Fruit fly (Drosophila melanogaster) whole organism, embryonic: Measurements from ENCODE around the gene CG3651.

Source experiments
- ATbp ChIP-seq: fragments of 200-800 bp; sonication (Bioruptor generic); optimal IDR thresholded peaks from 2 replicates; lab custom pipeline; 2017; ENCODE audit warnings: missing biosample characterization, mild to moderate bottlenecking, missing genetic modification characterization, missing genetic modification reagents
- CG1024 ChIP-seq: fragments of 200-800 bp; sonication (Bioruptor generic); IDR thresholded peaks from 2 replicates; pipeline ENCODE4 v1.3.6; 2022; ENCODE audit warnings: missing biosample characterization, missing genetic modification characterization
- CG10543 ChIP-seq: fragments of 200-800 bp; sonication (Bioruptor generic); optimal IDR thresholded peaks from 3 replicates; lab custom pipeline; 2017; ENCODE audit warnings: missing biosample characterization, mild to moderate bottlenecking, missing genetic modification characterization, moderate library complexity
- CG12219 ChIP-seq: fragments of 200-800 bp; sonication (Bioruptor generic); optimal IDR thresholded peaks from 3 replicates; lab custom pipeline; 2018; ENCODE audit warnings: missing biosample characterization, mild to moderate bottlenecking, missing genetic modification characterization
- CG12236 ChIP-seq: fragments of 200-800 bp; sonication (Bioruptor generic); optimal IDR thresholded peaks from 2 replicates; lab custom pipeline; 2016; ENCODE audit warnings: missing biosample characterization, missing genetic modification characterization
- CG13424 ChIP-seq: fragments of 200-800 bp; sonication (Bioruptor generic); optimal IDR thresholded peaks from 2 replicates; lab custom pipeline; 2019; ENCODE audit warnings: missing biosample characterization, mild to moderate bottlenecking, missing genetic modification characterization, moderate library complexity
- CG13894 ChIP-seq: fragments of 200-800 bp; sonication (Bioruptor generic); optimal IDR thresholded peaks from 3 replicates; lab custom pipeline; 2018; ENCODE audit warnings: missing biosample characterization, mild to moderate bottlenecking, missing genetic modification characterization, moderate library complexity
- CG14050 ChIP-seq: fragments of 200-800 bp; sonication (Bioruptor generic); IDR thresholded peaks from 3 replicates; pipeline ENCODE4 v1.3.6; 2022; ENCODE audit warnings: missing biosample characterization, missing genetic modification characterization
- CG14965 ChIP-seq: fragments of 200-800 bp; sonication (Bioruptor generic); optimal IDR thresholded peaks from 2 replicates; lab custom pipeline; 2016; ENCODE audit warnings: missing biosample characterization, missing genetic modification characterization, borderline replicate concordance
- CG15011 ChIP-seq: fragments of 200-800 bp; sonication (Bioruptor generic); optimal IDR thresholded peaks from 3 replicates; lab custom pipeline; 2018; ENCODE audit warnings: missing biosample characterization, mild to moderate bottlenecking, missing genetic modification characterization
- CG15073 ChIP-seq: fragments of 200-800 bp; sonication (Bioruptor generic); optimal IDR thresholded peaks from 2 replicates; lab custom pipeline; 2016; ENCODE audit warnings: missing biosample characterization, missing genetic modification characterization
- CG15479 ChIP-seq: fragments of 200-800 bp; sonication (Bioruptor generic); optimal IDR thresholded peaks from 3 replicates; lab custom pipeline; 2019; ENCODE audit warnings: missing biosample characterization, mild to moderate bottlenecking, missing genetic modification characterization, moderate library complexity
- CG1792 ChIP-seq: fragments of 200-800 bp; sonication (Bioruptor generic); optimal IDR thresholded peaks from 2 replicates; lab custom pipeline; 2016; ENCODE audit warnings: missing biosample characterization, missing genetic modification characterization
- CG2129 ChIP-seq: fragments of 200-800 bp; sonication (Bioruptor generic); IDR thresholded peaks from 2 replicates; pipeline ENCODE4 v1.3.6; 2022; ENCODE audit warnings: missing biosample characterization, missing genetic modification characterization; ENCODE audit not compliant: partially characterized antibody
- CG2199 ChIP-seq: fragments of 200-800 bp; sonication (Bioruptor generic); IDR thresholded peaks from 3 replicates; pipeline ENCODE4 v1.3.6; 2022; ENCODE audit warnings: missing biosample characterization, missing genetic modification characterization
- CG2875 ChIP-seq: fragments of 200-800 bp; sonication (Bioruptor generic); optimal IDR thresholded peaks from 2 replicates; lab custom pipeline; 2017; ENCODE audit warnings: missing biosample characterization, mild to moderate bottlenecking, missing genetic modification characterization, missing genetic modification reagents
- CG33557 ChIP-seq: fragments of 200-800 bp; sonication (Bioruptor generic); optimal IDR thresholded peaks from 2 replicates; lab custom pipeline; 2019; ENCODE audit warnings: missing biosample characterization, mild to moderate bottlenecking, missing genetic modification characterization, moderate library complexity
- CG3838 ChIP-seq: fragments of 200-800 bp; sonication (Bioruptor generic); optimal IDR thresholded peaks from 3 replicates; lab custom pipeline; 2016; ENCODE audit warnings: missing biosample characterization, missing genetic modification characterization
- CG5245 ChIP-seq: fragments of 200-800 bp; sonication (Bioruptor generic); optimal IDR thresholded peaks from 3 replicates; lab custom pipeline; 2016; ENCODE audit warnings: missing biosample characterization, missing genetic modification characterization
- CkIIα-i1 ChIP-seq: fragments of 200-800 bp; sonication (Bioruptor generic); IDR thresholded peaks from 2 replicates; pipeline ENCODE4 v1.3.6; 2022; ENCODE audit warnings: missing biosample characterization, missing genetic modification characterization
- Deaf1 ChIP-seq: fragments of 200-800 bp; optimal IDR thresholded peaks from 3 replicates; lab custom pipeline; 2019; ENCODE audit warnings: missing biosample characterization, mild to moderate bottlenecking, missing genetic modification characterization, moderate library complexity
- GATAe ChIP-seq: fragments of 200-800 bp; sonication (Bioruptor generic); conservative IDR thresholded peaks from 2 replicates; pipeline ENCODE4 v1.3.6; 2022; ENCODE audit warnings: missing biosample characterization, missing genetic modification characterization
- H15 ChIP-seq: fragments of 200-800 bp; sonication (Bioruptor generic); IDR thresholded peaks from 3 replicates; pipeline ENCODE4 v1.3.6; 2022; ENCODE audit warnings: missing biosample characterization, missing genetic modification characterization
- Hand ChIP-seq: fragments of 200-800 bp; sonication (Bioruptor generic); optimal IDR thresholded peaks from 2 replicates; lab custom pipeline; 2017; ENCODE audit warnings: mild to moderate bottlenecking, missing biosample characterization, missing genetic modification reagents, missing genetic modification characterization
- Hmr ChIP-seq: fragments of 200-800 bp; sonication (Bioruptor generic); optimal IDR thresholded peaks from 3 replicates; lab custom pipeline; 2017; ENCODE audit warnings: mild to moderate bottlenecking, missing biosample characterization, missing genetic modification reagents, missing genetic modification characterization
- Hr3 ChIP-seq: fragments of 200-800 bp; sonication (Bioruptor generic); optimal IDR thresholded peaks from 3 replicates; lab custom pipeline; 2016; ENCODE audit warnings: missing biosample characterization, missing genetic modification characterization
- Lim3 ChIP-seq: fragments of 200-800 bp; sonication (Bioruptor generic); IDR thresholded peaks from 2 replicates; pipeline ENCODE4 v1.3.6; 2022; ENCODE audit warnings: missing biosample characterization, missing genetic modification characterization
- Lpt ChIP-seq: fragments of >200 bp; optimal IDR thresholded peaks from 2 replicates; lab custom pipeline; 2018; ENCODE audit warnings: missing biosample characterization, missing genetic modification characterization
- Xbp1 ChIP-seq: fragments of 200-800 bp; sonication (Bioruptor generic); optimal IDR thresholded peaks from 3 replicates; lab custom pipeline; 2016; ENCODE audit warnings: missing biosample characterization, mild to moderate bottlenecking, missing genetic modification characterization
- az2 ChIP-seq: fragments of 200-800 bp; sonication (Bioruptor generic); optimal IDR thresholded peaks from 3 replicates; lab custom pipeline; 2016; ENCODE audit warnings: missing biosample characterization, missing genetic modification characterization
- bab2 ChIP-seq: fragments of 200-800 bp; sonication (Bioruptor generic); optimal IDR thresholded peaks from 2 replicates; lab custom pipeline; 2016; ENCODE audit warnings: missing biosample characterization, missing genetic modification characterization
- bcd ChIP-seq: fragments of 200-800 bp; sonication (Bioruptor generic); optimal IDR thresholded peaks from 2 replicates; lab custom pipeline; 2017; ENCODE audit warnings: missing biosample characterization, mild to moderate bottlenecking, missing genetic modification characterization
- bowl ChIP-seq: fragments of 200-800 bp; sonication (Bioruptor generic); IDR thresholded peaks from 2 replicates; pipeline ENCODE4 v1.3.6; 2022; ENCODE audit warnings: missing biosample characterization, missing genetic modification characterization
- crc ChIP-seq: fragments of 200-800 bp; sonication (Bioruptor generic); optimal IDR thresholded peaks from 2 replicates; lab custom pipeline; 2016; ENCODE audit warnings: missing biosample characterization, missing genetic modification characterization
- croc ChIP-seq: fragments of 200-800 bp; sonication (Bioruptor generic); conservative IDR thresholded peaks from 3 replicates; pipeline ENCODE4 v1.3.6; 2022; ENCODE audit warnings: missing biosample characterization, missing genetic modification characterization
- danr ChIP-seq: fragments of 200-800 bp; sonication (Bioruptor generic); IDR thresholded peaks from 2 replicates; pipeline ENCODE4 v1.3.6; 2022; ENCODE audit warnings: missing biosample characterization, missing genetic modification characterization
- dimm ChIP-seq: fragments of 200-800 bp; sonication (Bioruptor generic); IDR thresholded peaks from 2 replicates; pipeline ENCODE4 v1.3.6; 2022; ENCODE audit warnings: missing biosample characterization, missing genetic modification characterization
- dmrt99B ChIP-seq: fragments of 200-800 bp; sonication (Bioruptor generic); optimal IDR thresholded peaks from 2 replicates; lab custom pipeline; 2018; ENCODE audit warnings: missing biosample characterization, mild to moderate bottlenecking, missing genetic modification characterization, moderate library complexity
- dysf ChIP-seq: fragments of 200-800 bp; sonication (Bioruptor generic); IDR thresholded peaks from 3 replicates; pipeline ENCODE4 v1.3.6; 2022; ENCODE audit warnings: missing biosample characterization, missing genetic modification characterization
- en ChIP-seq: fragments of 200-800 bp; sonication (Bioruptor generic); optimal IDR thresholded peaks from 2 replicates; lab custom pipeline; 2016; ENCODE audit warnings: missing biosample characterization, missing genetic modification characterization
- exex ChIP-seq: fragments of 200-800 bp; sonication (Bioruptor generic); optimal IDR thresholded peaks from 4 replicates; lab custom pipeline; 2018; ENCODE audit warnings: missing biosample characterization, mild to moderate bottlenecking, missing genetic modification characterization, moderate library complexity
- fd96Cb ChIP-seq: fragments of 200-800 bp; sonication (Bioruptor generic); optimal IDR thresholded peaks from 2 replicates; lab custom pipeline; 2018; ENCODE audit warnings: missing biosample characterization, mild to moderate bottlenecking, missing genetic modification characterization, moderate library complexity
- hbn ChIP-seq: fragments of 200-800 bp; sonication (Bioruptor generic); IDR thresholded peaks from 2 replicates; pipeline ENCODE4 v1.3.6; 2022; ENCODE audit warnings: missing biosample characterization, missing genetic modification characterization; ENCODE audit not compliant: partially characterized antibody
- org-1 ChIP-seq: fragments of 200-800 bp; sonication (Bioruptor generic); optimal IDR thresholded peaks from 2 replicates; lab custom pipeline; 2017; ENCODE audit warnings: missing biosample characterization, missing genetic modification characterization
- psq ChIP-seq: fragments of 200-800 bp; sonication (Bioruptor generic); optimal IDR thresholded peaks from 2 replicates; lab custom pipeline; 2017; ENCODE audit warnings: missing biosample characterization, missing genetic modification characterization
- ranshi ChIP-seq: fragments of 200-800 bp; sonication (Bioruptor generic); IDR thresholded peaks from 2 replicates; pipeline ENCODE4 v1.3.6; 2022; ENCODE audit warnings: missing biosample characterization, missing genetic modification characterization
- sc ChIP-seq, 3 experiments: fragments of >200 bp in 2 of 3; fragments of 200-800 bp in 1 of 3; sonication (Bioruptor generic) in 1 of 3; optimal IDR thresholded peaks; 2 replicates in 2 of 3; 3 replicates in 1 of 3; lab custom pipeline; 2017; ENCODE audit warnings: mild to moderate bottlenecking in 1 of 3, missing biosample characterization in 1 of 3, missing genetic modification characterization in 1 of 3, missing genetic modification reagents in 1 of 3
- shn ChIP-seq: fragments of 200-800 bp; sonication (Bioruptor generic); optimal IDR thresholded peaks from 3 replicates; lab custom pipeline; 2016; ENCODE audit warnings: missing biosample characterization, missing genetic modification characterization
- sna ChIP-seq: fragments of 200-800 bp; sonication (Bioruptor generic); IDR thresholded peaks from 2 replicates; pipeline ENCODE4 v1.3.6; 2022; ENCODE audit warnings: missing biosample characterization, missing genetic modification characterization; ENCODE audit not compliant: partially characterized antibody
- so ChIP-seq: fragments of 200-800 bp; sonication (Bioruptor generic); IDR thresholded peaks from 3 replicates; pipeline ENCODE4 v1.3.6; 2022; ENCODE audit warnings: missing biosample characterization, missing genetic modification characterization
- trem ChIP-seq: fragments of 200-800 bp; optimal IDR thresholded peaks from 3 replicates; lab custom pipeline; 2019; ENCODE audit warnings: missing biosample characterization, mild to moderate bottlenecking, missing genetic modification characterization, moderate library complexity

Gene CG3651

dm6 chr2L:22131171-22131675, 10.1 kb downstream of the CG3651 start, which contains the start of gene CG42748 (continued):
- TF ChIP-seq danr (GFP tag; lab: Robert Waterston, UW), result no peak
- peak; percentile 45 for TF ChIP-seq CG15479
- TF ChIP-seq CG3838 (GFP tag; lab: Kevin White, UChicago), result no peak
- TF ChIP-seq crc (GFP tag; lab: Kevin White, UChicago), result no peak
- no peak for TF ChIP-seq dmrt99B (tag; lab: Kevin White, UChicago)
- no peak for TF ChIP-seq dimm (GFP tag; lab: Robert Waterston, UW)
- no peak for TF ChIP-seq CG13424 (tag; lab: Kevin White, UChicago)
- TF ChIP-seq bowl (GFP tag; lab: Robert Waterston, UW), result no peak
- no peak for TF ChIP-seq CG2875 (GFP tag; lab: Kevin White, UChicago)
- TF ChIP-seq hbn (GFP tag; lab: Robert Waterston, UW), result no peak
- peak; percentile 5 for TF ChIP-seq shn
- TF ChIP-seq Xbp1 (GFP tag; lab: Kevin White, UChicago), result no peak
- TF ChIP-seq ranshi, result no peak
- TF ChIP-seq org-1, result no peak
- TF ChIP-seq CG12236 (GFP tag; lab: Kevin White, UChicago), result no peak
- no peak for TF ChIP-seq Hmr (GFP tag; lab: Kevin White, UChicago)
- TF ChIP-seq CG1024 (GFP tag; lab: Robert Waterston, UW), result peak; percentile 90
- TF ChIP-seq croc (GFP tag; lab: Robert Waterston, UW), result peak; percentile 20; the same call in 2 of the 3 replicates
- no peak for TF ChIP-seq so (GFP tag; lab: Robert Waterston, UW)
- no peak for TF ChIP-seq exex (tag; lab: Kevin White, UChicago)
- TF ChIP-seq Lim3 (GFP tag; lab: Robert Waterston, UW), result no peak
- no peak for TF ChIP-seq bab2
- TF ChIP-seq CG15073 (GFP tag; lab: Kevin White, UChicago), result no peak
- TF ChIP-seq trem (tag; lab: Kevin White, UChicago), result peak; percentile 14
- no peak for TF ChIP-seq az2 (GFP tag; lab: Kevin White, UChicago)
- TF ChIP-seq GATAe (GFP tag; lab: Robert Waterston, UW), result no peak
- peak; percentile 57; the same call in 1 of the 2 replicates for TF ChIP-seq sna (GFP tag; lab: Robert Waterston, UW)
- no peak for TF ChIP-seq Hr3
- no peak for TF ChIP-seq bcd (GFP tag; lab: Kevin White, UChicago)
- peak; percentile 42 for TF ChIP-seq CG13894 (tag; lab: Kevin White, UChicago)
- TF ChIP-seq CG14965 (GFP tag; lab: Kevin White, UChicago), result no peak
- no peak for TF ChIP-seq Deaf1
- no peak for TF ChIP-seq ATbp (GFP tag; lab: Kevin White, UChicago)
- no peak for TF ChIP-seq sc (optimal IDR thresholded peaks at IDR 0.05; lab: Kevin White, UChicago)
- no peak for TF ChIP-seq sc (GFP tag; optimal IDR thresholded peaks at IDR 0.05; lab: Kevin White, UChicago)
- TF ChIP-seq CG1792, result no peak
- no peak for TF ChIP-seq en (GFP tag; lab: Kevin White, UChicago)
- TF ChIP-seq CG2129 (GFP tag; lab: Robert Waterston, UW), result no peak
- TF ChIP-seq CG2199 (GFP tag; lab: Robert Waterston, UW), result peak; percentile 34; the same call in 1 of the 3 replicates
- TF ChIP-seq Lpt (GFP tag; lab: Kevin White, UChicago), result no peak
- TF ChIP-seq dysf (GFP tag; lab: Robert Waterston, UW), result no peak
- TF ChIP-seq Hand, result no peak
- TF ChIP-seq CG33557 (GFP tag; lab: Kevin White, UChicago), result no peak
- TF ChIP-seq CG12219 (GFP tag; lab: Kevin White, UChicago), result no peak
- no peak for TF ChIP-seq H15
- no peak for TF ChIP-seq psq (GFP tag; lab: Kevin White, UChicago)
- no peak for TF ChIP-seq fd96Cb (tag; lab: Kevin White, UChicago)
- TF ChIP-seq CG14050, result no peak
- TF ChIP-seq CG10543 (GFP tag; lab: Kevin White, UChicago), result no peak
- no peak for TF ChIP-seq CG15011
- TF ChIP-seq CkIIα-i1 (GFP tag; lab: Robert Waterston, UW), result no peak
- TF ChIP-seq CG5245 (GFP tag; lab: Kevin White, UChicago), result no peak
